Worm (Caenorhabditis elegans): ENCODE data around the gene rcq-5.

rcq-5 gene

DNA sequence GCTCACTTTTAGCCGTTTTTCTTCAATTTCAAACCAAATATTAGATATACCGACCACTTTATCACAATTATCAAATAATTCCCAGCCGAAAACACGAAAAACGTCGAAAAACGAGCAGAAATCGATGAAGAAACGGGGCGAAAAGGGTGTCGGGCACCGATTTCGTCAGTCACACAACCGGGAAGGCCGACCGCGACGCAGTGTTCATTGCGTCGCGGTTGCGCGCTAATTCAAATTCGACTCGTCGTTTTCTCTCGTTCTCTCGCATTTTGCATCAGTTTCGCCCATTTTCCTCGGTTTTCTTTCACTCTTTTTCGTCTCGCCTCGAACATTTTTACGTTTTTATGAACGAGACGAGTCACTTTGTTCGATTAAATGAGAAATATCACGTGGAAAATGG lies 29.8 kb upstream of the rcq-5 start (continued):
- TF ChIP-seq K12H6.12 (tag; optimal IDR thresholded peaks at IDR 0.05) = peak; percentile 73
- TF ChIP-seq K11D2.4 (GFP tag; IDR thresholded peaks at IDR 0.05) = no peak
- peak; percentile 61 for TF ChIP-seq somi-1 (GFP tag; optimal IDR thresholded peaks at IDR 0.05)
- TF ChIP-seq attf-6 (GFP tag; IDR thresholded peaks at IDR 0.05) = no peak
- TF ChIP-seq tbx-9 (tag; optimal IDR thresholded peaks at IDR 0.05; ENCODE audit: borderline replicate concordance) = no peak
- no peak for TF ChIP-seq F55B11.4 (tag; optimal IDR thresholded peaks at IDR 0.05; ENCODE audit: borderline replicate concordance, insufficient read depth)
- no peak for TF ChIP-seq F22D6.2 (tag; optimal IDR thresholded peaks at IDR 0.05)
- TF ChIP-seq chd-7 (tag; optimal IDR thresholded peaks at IDR 0.05) = no peak
- no peak for TF ChIP-seq ets-4 (GFP tag; optimal IDR thresholded peaks at IDR 0.05)
- peak; percentile 41 for TF ChIP-seq ztf-26 (tag; optimal IDR thresholded peaks at IDR 0.05)
- TF ChIP-seq nhr-179 (tag; optimal IDR thresholded peaks at IDR 0.05) = no peak
- TF ChIP-seq ekl-4 (GFP tag; IDR thresholded peaks at IDR 0.05) = peak; percentile 60; the same call in 1 of the 2 replicates
- TF ChIP-seq atf-7 (tag; optimal IDR thresholded peaks at IDR 0.05) = no peak
- no peak for TF ChIP-seq nfya-2 (GFP tag; IDR thresholded peaks at IDR 0.05)
- no peak for TF ChIP-seq ceh-100 (GFP tag; IDR thresholded peaks at IDR 0.05)
- TF ChIP-seq let-607 (tag; optimal IDR thresholded peaks at IDR 0.05) = no peak
- TF ChIP-seq Y95B8A.8 (GFP tag; IDR thresholded peaks at IDR 0.05) = no peak
- TF ChIP-seq C17E4.6 (GFP tag; IDR thresholded peaks at IDR 0.05) = no peak
- no peak for TF ChIP-seq F10E7.11 (tag; optimal IDR thresholded peaks at IDR 0.05)
- TF ChIP-seq B0336.3 (GFP tag; IDR thresholded peaks at IDR 0.05) = peak; percentile 43; the same call in 1 of the 2 replicates
- TF ChIP-seq attf-3 (GFP tag; conservative IDR thresholded peaks at IDR 0.05) = no peak

- TF ChIP-seq efl-1 (GFP tag; optimal IDR thresholded peaks at IDR 0.05) = no peak
- peak; percentile 82 for TF ChIP-seq madf-3 (GFP tag; IDR thresholded peaks at IDR 0.05)
These were observed 29.3 kb upstream of the rcq-5 start for ce11 chrIII:4087064-4087463.

ce11 chrIII:4086536-4086935 lies 28.8 kb upstream of the rcq-5 start, which contains the start of gene kin-19:
kin-19 (minus strand) TSS chrIII:4086636.
- TF ChIP-seq hrde-1 (tag; optimal IDR thresholded peaks at IDR 0.05; ENCODE audit: borderline replicate concordance) (no peak), madf-6 (GFP tag; IDR thresholded peaks at IDR 0.05) (0 out of 2 replicates have a peak, but pooled peaks have one; percentile 5)

DNA sequence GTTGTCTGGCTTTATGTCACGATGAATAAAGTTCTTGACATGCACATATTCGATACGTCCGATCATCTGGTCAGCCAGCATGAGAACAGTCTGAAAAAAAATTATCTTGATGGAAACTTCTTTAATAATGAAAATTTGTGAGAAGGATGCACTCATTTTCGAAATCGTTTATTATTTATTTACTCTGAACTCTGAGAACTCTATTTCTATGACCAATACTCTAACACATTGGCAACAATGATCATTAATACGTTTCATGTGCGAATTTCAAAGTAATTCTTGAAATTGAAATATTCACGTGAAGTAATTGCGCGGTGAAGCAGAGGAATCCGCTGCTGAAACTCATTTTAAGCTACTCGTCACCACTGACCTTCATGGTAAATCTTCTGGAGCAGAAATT lies 27.9 kb upstream of the rcq-5 start:
- TF ChIP-seq madf-3 (GFP tag; IDR thresholded peaks at IDR 0.05) = no peak
- TF ChIP-seq egl-44 (GFP tag; IDR thresholded peaks at IDR 0.05) = no peak
- no peak for TF ChIP-seq ztf-18 (tag; optimal IDR thresholded peaks at IDR 0.05)
- no peak for TF ChIP-seq dox-1 (GFP tag; IDR thresholded peaks at IDR 0.05)
- no peak for TF ChIP-seq F55B11.4 (tag; optimal IDR thresholded peaks at IDR 0.05; ENCODE audit: borderline replicate concordance, insufficient read depth)
- no peak for TF ChIP-seq F33H1.4 (GFP tag; IDR thresholded peaks at IDR 0.05)
- TF ChIP-seq nfya-2 (GFP tag; IDR thresholded peaks at IDR 0.05) = no peak
- TF ChIP-seq Y79H2A.3 (GFP tag; conservative IDR thresholded peaks at IDR 0.05) = no peak
- TF ChIP-seq lin-40 (tag; optimal IDR thresholded peaks at IDR 0.05) = no peak
- no peak for TF ChIP-seq nhr-179 (tag; optimal IDR thresholded peaks at IDR 0.05)
- no peak for TF ChIP-seq tbx-9 (tag; optimal IDR thresholded peaks at IDR 0.05; ENCODE audit: borderline replicate concordance)
- no peak for TF ChIP-seq egl-18 (GFP tag; IDR thresholded peaks at IDR 0.05)
- TF ChIP-seq Y67H2A.10 (GFP tag; conservative IDR thresholded peaks at IDR 0.05) = no peak
- TF ChIP-seq lag-1 (GFP tag; IDR thresholded peaks at IDR 0.05) = no peak
- no peak for TF ChIP-seq ceh-79 (tag; optimal IDR thresholded peaks at IDR 0.05)
- TF ChIP-seq ZK185.1 (tag; optimal IDR thresholded peaks at IDR 0.05; ENCODE audit: poor library complexity, severe bottlenecking) = no peak
- TF ChIP-seq lsl-1 (GFP tag; optimal IDR thresholded peaks at IDR 0.05) = no peak
- TF ChIP-seq F10E7.11 (tag; optimal IDR thresholded peaks at IDR 0.05) = no peak
